Worm (Caenorhabditis elegans) whole organism, L3 larva: ENCODE results near the gene nlg-1.

Source experiments
- R02D3.7 ChIP-seq: fragments of 150-350 bp; optimal IDR thresholded peaks from 2 replicates; lab custom pipeline; 2014; ENCODE audit warnings: missing biosample characterization, missing genetic modification characterization
- ZK546.5 ChIP-seq: sonication (generic microtip); optimal IDR thresholded peaks from 2 replicates; lab custom pipeline; 2017; ENCODE audit warnings: missing biosample characterization, missing genetic modification characterization
- aly-2 ChIP-seq: fragments of 150-350 bp; optimal IDR thresholded peaks from 2 replicates; lab custom pipeline; 2014; ENCODE audit warnings: missing biosample characterization, missing genetic modification characterization
- ceh-16 ChIP-seq: sonication (generic microtip); optimal IDR thresholded peaks from 2 replicates; lab custom pipeline; 2017; ENCODE audit warnings: missing biosample characterization, missing genetic modification characterization
- ceh-28 ChIP-seq: fragments of 150-350 bp; optimal IDR thresholded peaks from 2 replicates; lab custom pipeline; 2014; ENCODE audit warnings: missing biosample characterization, missing genetic modification reagents, missing genetic modification characterization
- ceh-82 ChIP-seq: fragments of 150-350 bp; optimal IDR thresholded peaks from 2 replicates; lab custom pipeline; 2014; ENCODE audit warnings: missing biosample characterization, missing genetic modification characterization
- ceh-9 ChIP-seq: sonication (generic microtip); optimal IDR thresholded peaks from 2 replicates; lab custom pipeline; 2018; ENCODE audit warnings: missing biosample characterization, missing genetic modification characterization
- daf-12 ChIP-seq: fragments of 150-350 bp; optimal IDR thresholded peaks from 2 replicates; lab custom pipeline; 2014; ENCODE audit warnings: missing biosample characterization, missing genetic modification reagents, missing genetic modification characterization
- egl-27 ChIP-seq: sonication (generic microtip); optimal IDR thresholded peaks from 4 replicates; lab custom pipeline; 2017; ENCODE audit warnings: missing biosample characterization, missing genetic modification reagents, missing genetic modification characterization
- egl-5 ChIP-seq: fragments of 150-350 bp; optimal IDR thresholded peaks from 2 replicates; lab custom pipeline; 2017; ENCODE audit warnings: missing biosample characterization, missing genetic modification reagents, missing genetic modification characterization, inconsistent platforms
- elt-1 ChIP-seq: fragments of 150-350 bp; optimal IDR thresholded peaks from 2 replicates; lab custom pipeline; 2014; ENCODE audit warnings: missing biosample characterization, missing genetic modification characterization
- elt-2 ChIP-seq: sonication (generic microtip); optimal IDR thresholded peaks from 2 replicates; lab custom pipeline; 2016; ENCODE audit warnings: missing genetic modification reagents, mild to moderate bottlenecking, missing genetic modification characterization, missing compliant biosample characterization
- eor-1 ChIP-seq, 2 experiments: fragments of 150-350 bp; optimal IDR thresholded peaks; 2 replicates each; lab custom pipeline; 2014 to 2018; ENCODE audit warnings: missing biosample characterization in 2 of 2, missing genetic modification characterization in 2 of 2
- fkh-10 ChIP-seq: sonication (generic microtip); optimal IDR thresholded peaks from 2 replicates; lab custom pipeline; 2017; ENCODE audit warnings: missing biosample characterization, missing genetic modification reagents, missing genetic modification characterization
- fkh-2 ChIP-seq: fragments of 150-350 bp; optimal IDR thresholded peaks from 2 replicates; lab custom pipeline; 2014; ENCODE audit warnings: missing biosample characterization, missing genetic modification reagents, missing genetic modification characterization
- jun-1 ChIP-seq: fragments of 150-350 bp; optimal IDR thresholded peaks from 2 replicates; lab custom pipeline; 2014; ENCODE audit warnings: missing biosample characterization, missing genetic modification reagents, missing genetic modification characterization
- lin-15B ChIP-seq: fragments of 150-350 bp; optimal IDR thresholded peaks from 2 replicates; lab custom pipeline; 2014; ENCODE audit warnings: missing biosample characterization, missing genetic modification characterization
- lin-39 ChIP-seq: fragments of 150-350 bp; optimal IDR thresholded peaks from 2 replicates; lab custom pipeline; 2018; ENCODE audit warnings: missing biosample characterization, missing genetic modification reagents, missing genetic modification characterization
- mdl-1 ChIP-seq: fragments of 150-350 bp; optimal IDR thresholded peaks from 2 replicates; lab custom pipeline; 2014; ENCODE audit warnings: missing biosample characterization, missing genetic modification characterization
- mml-1 ChIP-seq: fragments of 150-350 bp; sonication (generic microtip); optimal IDR thresholded peaks from 3 replicates; lab custom pipeline; 2014; ENCODE audit warnings: missing biosample characterization, missing genetic modification characterization
- nfya-1 ChIP-seq: sonication (generic microtip); optimal IDR thresholded peaks from 2 replicates; lab custom pipeline; 2017; ENCODE audit warnings: missing genetic modification characterization, mild to moderate bottlenecking, missing compliant biosample characterization, antibody characterized with exemption, moderate library complexity; ENCODE audit not compliant: insufficient read depth
- nhr-11 ChIP-seq: fragments of 150-350 bp; optimal IDR thresholded peaks from 2 replicates; lab custom pipeline; 2014; ENCODE audit warnings: missing biosample characterization, missing genetic modification characterization
- nhr-12 ChIP-seq: fragments of 150-350 bp; optimal IDR thresholded peaks from 2 replicates; lab custom pipeline; 2014; ENCODE audit warnings: missing biosample characterization, missing genetic modification characterization
- nhr-23 ChIP-seq: fragments of 150-350 bp; optimal IDR thresholded peaks from 2 replicates; lab custom pipeline; 2014; ENCODE audit warnings: missing biosample characterization, missing genetic modification reagents, missing genetic modification characterization
- nhr-237 ChIP-seq: fragments of 150-350 bp; optimal IDR thresholded peaks from 2 replicates; lab custom pipeline; 2014; ENCODE audit warnings: missing biosample characterization, missing genetic modification characterization
- nhr-25 ChIP-seq: sonication (generic microtip); optimal IDR thresholded peaks from 2 replicates; lab custom pipeline; 2017; ENCODE audit warnings: missing biosample characterization, missing genetic modification characterization
- nhr-43 ChIP-seq: sonication (generic microtip); optimal IDR thresholded peaks from 2 replicates; lab custom pipeline; 2016; ENCODE audit warnings: mild to moderate bottlenecking, missing genetic modification characterization, missing compliant biosample characterization; ENCODE audit not compliant: poor library complexity, severe bottlenecking
- nhr-67 ChIP-seq: fragments of 150-350 bp; optimal IDR thresholded peaks from 2 replicates; lab custom pipeline; 2014; ENCODE audit warnings: missing biosample characterization, missing genetic modification characterization
- nhr-77 ChIP-seq: fragments of 150-350 bp; optimal IDR thresholded peaks from 2 replicates; lab custom pipeline; 2014; ENCODE audit warnings: missing biosample characterization, missing genetic modification characterization
- pha-4 ChIP-seq: fragments of 150-350 bp; optimal IDR thresholded peaks from 2 replicates; lab custom pipeline; 2014; ENCODE audit warnings: missing biosample characterization, missing genetic modification reagents, missing genetic modification characterization
- pqm-1 ChIP-seq: fragments of 150-350 bp; optimal IDR thresholded peaks from 2 replicates; lab custom pipeline; 2017; ENCODE audit warnings: missing biosample characterization, missing genetic modification characterization, inconsistent platforms
- sea-2 ChIP-seq: fragments of 150-350 bp; sonication (generic microtip); optimal IDR thresholded peaks from 4 replicates; lab custom pipeline; 2014; ENCODE audit warnings: missing biosample characterization, missing genetic modification reagents, missing genetic modification characterization
- skn-1 ChIP-seq: fragments of 150-350 bp; optimal IDR thresholded peaks from 2 replicates; lab custom pipeline; 2014; ENCODE audit warnings: missing biosample characterization, missing genetic modification characterization
- snpc-4 ChIP-seq: fragments of 150-350 bp; optimal IDR thresholded peaks from 2 replicates; lab custom pipeline; 2014; ENCODE audit warnings: missing biosample characterization, missing genetic modification characterization
- unc-62 ChIP-seq: fragments of 150-350 bp; sonication (generic microtip); optimal IDR thresholded peaks from 4 replicates; lab custom pipeline; 2014; ENCODE audit warnings: missing biosample characterization, missing genetic modification reagents, missing genetic modification characterization
- zag-1 ChIP-seq: fragments of 150-350 bp; optimal IDR thresholded peaks from 2 replicates; lab custom pipeline; 2014; ENCODE audit warnings: missing biosample characterization, missing genetic modification characterization
- ztf-11 ChIP-seq: fragments of 150-350 bp; optimal IDR thresholded peaks from 2 replicates; lab custom pipeline; 2014; ENCODE audit warnings: missing biosample characterization, missing genetic modification characterization
- ztf-4 ChIP-seq: fragments of 150-350 bp; optimal IDR thresholded peaks from 2 replicates; lab custom pipeline; 2014; ENCODE audit warnings: missing biosample characterization, missing genetic modification characterization

The nlg-1 gene

DNA sequence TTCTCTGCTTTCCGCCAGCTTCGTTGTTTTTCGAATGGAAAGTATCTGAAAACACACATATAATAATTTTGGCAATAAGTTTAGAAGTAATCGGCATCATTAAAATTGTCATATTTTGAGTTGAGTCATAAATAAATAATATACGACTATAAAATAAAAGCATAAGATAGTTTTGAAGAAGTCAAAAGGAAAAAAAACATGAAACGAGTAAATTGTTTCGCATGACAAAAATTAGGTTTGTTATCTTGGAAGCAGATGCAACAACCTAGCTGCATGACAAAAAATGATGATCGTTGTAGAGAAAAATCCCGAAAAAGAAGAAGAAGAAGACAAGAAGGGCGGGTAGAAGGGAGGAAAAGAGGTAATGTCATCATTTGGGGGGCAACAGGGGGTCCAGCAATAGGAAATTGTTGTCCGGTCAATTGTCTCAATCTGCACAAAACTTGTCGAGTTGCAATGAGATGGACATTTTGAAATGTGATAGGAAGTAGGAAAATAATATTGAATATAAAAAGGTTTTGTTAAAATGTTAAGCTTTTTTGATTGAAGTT lies at the start of gene nlg-1:
nlg-1 (minus strand) TSS at position 51 of the 551 bp plus-strand sequence.
- TF ChIP-seq lin-15B (tag; lab: Kevin White, UChicago) (no peak), fkh-10 (GFP tag; lab: Kevin White, UChicago) (peak; percentile 59)

DNA sequence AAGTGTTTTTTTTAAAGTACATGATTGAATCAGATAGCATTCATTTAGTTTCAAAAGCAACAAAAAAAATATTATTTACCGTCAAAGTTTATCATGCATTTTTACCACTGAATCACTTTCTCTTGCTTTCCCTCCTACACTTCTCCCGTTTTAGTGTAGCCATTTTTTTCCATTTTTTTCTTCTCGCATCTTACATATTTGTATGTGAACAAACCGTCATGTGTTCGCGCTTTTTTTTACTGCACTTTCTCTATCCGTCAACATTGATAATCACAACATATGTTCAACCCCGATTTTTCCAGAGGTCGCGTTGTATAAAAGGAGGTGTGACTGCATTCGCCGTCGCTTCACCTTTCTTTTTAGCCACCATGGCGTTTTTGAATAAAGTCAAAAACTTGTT lies 45.9 kb upstream of the nlg-1 start, which contains the start of gene gck-4:
gck-4 (plus strand) TSS at position 301 of the 400 bp plus-strand sequence.
- TF ChIP-seq pqm-1, result no peak

ce11 chrX:13675444-13675843 lies 44.5 kb upstream of the nlg-1 start:
- TF ChIP-seq unc-62 (GFP tag; lab: Kevin White, UChicago) (no peak), mdl-1 (tag; lab: Kevin White, UChicago) (no peak), ceh-28 (tag; lab: Kevin White, UChicago) (no peak), elt-2 (tag; lab: Kevin White, UChicago) (peak; percentile 40), R02D3.7 (tag; lab: Kevin White, UChicago) (no peak), nhr-43 (tag; lab: Kevin White, UChicago) (no peak), nfya-1 (tag; lab: Kevin White, UChicago) (no peak), ceh-82 (no peak), nhr-25 (tag; lab: Kevin White, UChicago) (peak; percentile 7), ztf-4 (tag; lab: Kevin White, UChicago) (no peak), pha-4 (tag; lab: Kevin White, UChicago) (peak; percentile 37), jun-1 (tag; lab: Kevin White, UChicago) (peak; percentile 13), egl-5 (tag; lab: Kevin White, UChicago) (no peak), ceh-16 (no peak), fkh-10 (GFP tag; lab: Kevin White, UChicago) (no peak), aly-2 (no peak), skn-1 (tag; lab: Kevin White, UChicago) (no peak), egl-27 (tag; lab: Kevin White, UChicago) (no peak), nhr-12 (no peak), ceh-9 (tag; lab: Kevin White, UChicago) (no peak), daf-12 (tag; lab: Kevin White, UChicago) (no peak), snpc-4 (tag; lab: Kevin White, UChicago) (no peak), ztf-11 (no peak), lin-15B (tag; lab: Kevin White, UChicago) (no peak), mml-1 (tag; lab: Kevin White, UChicago) (no peak), nhr-67 (tag; lab: Kevin White, UChicago) (no peak), ZK546.5 (tag; lab: Kevin White, UChicago) (no peak), nhr-77 (no peak), nhr-11 (no peak), lin-39 (tag; lab: Kevin White, UChicago) (no peak), eor-1 (tag; optimal IDR thresholded peaks at IDR 0.05; lab: Kevin White, UChicago) (no peak), sea-2 (no peak), nhr-23 (tag; lab: Kevin White, UChicago) (peak; percentile 51), nhr-237 (tag; lab: Kevin White, UChicago) (no peak), pqm-1 (no peak), zag-1 (tag; lab: Kevin White, UChicago) (no peak)
- TF ChIP-seq, all 47 proteins: peak for 5

DNA sequence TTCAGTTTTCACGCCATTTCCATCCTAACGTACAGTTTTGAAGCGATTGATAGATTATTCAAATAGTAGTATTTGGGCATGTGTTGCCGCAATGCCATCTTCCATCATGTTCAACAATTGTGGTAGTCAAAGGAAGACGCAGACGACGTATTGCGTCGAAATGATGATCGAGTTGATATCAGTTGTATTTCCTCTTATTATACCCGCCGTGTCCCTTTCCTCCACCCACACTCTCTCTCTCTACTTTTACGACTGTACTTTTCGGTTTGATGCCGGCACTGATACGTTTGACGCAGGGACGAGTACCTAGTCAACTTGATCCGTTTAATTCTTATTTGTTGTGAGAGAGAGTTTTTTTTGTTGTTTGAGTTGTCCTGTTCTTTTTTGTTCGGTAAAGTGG lies 41.6 kb upstream of the nlg-1 start:
- TF ChIP-seq lin-15B (tag; lab: Kevin White, UChicago), result no peak
- no peak for TF ChIP-seq ceh-16
- TF ChIP-seq pha-4 (tag; lab: Kevin White, UChicago), result peak; percentile 24
- TF ChIP-seq elt-2 (tag; lab: Kevin White, UChicago), result peak; percentile 73
- no peak for TF ChIP-seq ZK546.5 (tag; lab: Kevin White, UChicago)
- no peak for TF ChIP-seq elt-1
- TF ChIP-seq daf-12 (tag; lab: Kevin White, UChicago), result no peak
- TF ChIP-seq zag-1 (tag; lab: Kevin White, UChicago), result no peak
- peak; percentile 56 for TF ChIP-seq pqm-1
- TF ChIP-seq nhr-67 (tag; lab: Kevin White, UChicago), result no peak
- TF ChIP-seq fkh-2 (tag; lab: Kevin White, UChicago), result no peak
- TF ChIP-seq snpc-4 (tag; lab: Kevin White, UChicago), result peak; percentile 1
- no peak for TF ChIP-seq ceh-9 (tag; lab: Kevin White, UChicago)
- no peak for TF ChIP-seq sea-2
- TF ChIP-seq, all 47 proteins: peak for 4
